Worm (Caenorhabditis elegans) whole organism, late embryonic: Measurements from ENCODE around the gene Y105C5A.1270.
"Not testable (repeated sequence)": the region's sequence is repeated elsewhere in the genome, so short reads cannot be mapped to it uniquely, and the experiment has no call there.

Experiments
- C08G9.2 ChIP-seq: sonication (generic microtip); optimal IDR thresholded peaks from 2 replicates; lab custom pipeline; 2016; ENCODE audit warnings: mild to moderate bottlenecking, missing genetic modification characterization, moderate library complexity, missing compliant biosample characterization
- F13H6.1 ChIP-seq: sonication (generic microtip); optimal IDR thresholded peaks from 2 replicates; lab custom pipeline; 2016; ENCODE audit warnings: missing genetic modification characterization, missing compliant biosample characterization
- T23F11.4 ChIP-seq: fragments of 200-800 bp; sonication (Bioruptor generic); optimal IDR thresholded peaks from 2 replicates; lab custom pipeline; 2018; ENCODE audit warnings: mild to moderate bottlenecking, missing genetic modification characterization, missing compliant biosample characterization
- ama-1 ChIP-seq: fragments of 150-350 bp; optimal IDR thresholded peaks from 2 replicates; lab custom pipeline; 2014
- ceh-24 ChIP-seq: sonication (generic microtip); optimal IDR thresholded peaks from 2 replicates; lab custom pipeline; 2016; ENCODE audit warnings: mild to moderate bottlenecking, missing genetic modification characterization, missing compliant biosample characterization
- ceh-34 ChIP-seq: sonication (generic microtip); optimal IDR thresholded peaks from 2 replicates; lab custom pipeline; 2016; ENCODE audit warnings: mild to moderate bottlenecking, missing genetic modification characterization, missing compliant biosample characterization
- ceh-6 ChIP-seq: fragments of 200-800 bp; sonication (Bioruptor generic); optimal IDR thresholded peaks from 2 replicates; lab custom pipeline; 2018; ENCODE audit warnings: mild to moderate bottlenecking, missing genetic modification characterization, missing compliant biosample characterization
- ceh-9 ChIP-seq: sonication (generic microtip); optimal IDR thresholded peaks from 2 replicates; lab custom pipeline; 2016; ENCODE audit warnings: mild to moderate bottlenecking, missing genetic modification characterization, inconsistent platforms, missing compliant biosample characterization
- che-1 ChIP-seq: sonication (generic microtip); optimal IDR thresholded peaks from 2 replicates; lab custom pipeline; 2016; ENCODE audit warnings: mild to moderate bottlenecking, missing genetic modification characterization, missing compliant biosample characterization
- dve-1 ChIP-seq: sonication (generic microtip); optimal IDR thresholded peaks from 2 replicates; lab custom pipeline; 2017; ENCODE audit warnings: antibody characterized with exemption, mild to moderate bottlenecking, missing genetic modification characterization, missing compliant biosample characterization
- ets-4 ChIP-seq: sonication (generic microtip); optimal IDR thresholded peaks from 2 replicates; lab custom pipeline; 2016; ENCODE audit warnings: missing genetic modification characterization, missing compliant biosample characterization
- fkh-10 ChIP-seq: fragments of 150-350 bp; optimal IDR thresholded peaks from 2 replicates; lab custom pipeline; 2014; ENCODE audit warnings: missing biosample characterization, missing genetic modification reagents, missing genetic modification characterization
- fkh-6 ChIP-seq: sonication (generic microtip); optimal IDR thresholded peaks from 2 replicates; lab custom pipeline; 2016; ENCODE audit warnings: missing genetic modification characterization, missing compliant biosample characterization
- gmeb-2 ChIP-seq: sonication (generic microtip); optimal IDR thresholded peaks from 2 replicates; lab custom pipeline; 2016; ENCODE audit warnings: missing genetic modification characterization, inconsistent platforms, missing compliant biosample characterization
- hlh-13 ChIP-seq: fragments of 200-800 bp; sonication (Bioruptor generic); optimal IDR thresholded peaks from 2 replicates; lab custom pipeline; 2018; ENCODE audit warnings: mild to moderate bottlenecking, missing genetic modification characterization, missing compliant biosample characterization
- hlh-15 ChIP-seq: sonication (generic microtip); optimal IDR thresholded peaks from 2 replicates; lab custom pipeline; 2016; ENCODE audit warnings: missing genetic modification characterization, missing compliant biosample characterization
- hlh-30 ChIP-seq: sonication (generic microtip); optimal IDR thresholded peaks from 2 replicates; lab custom pipeline; 2017; ENCODE audit warnings: antibody characterized with exemption, missing genetic modification characterization, missing compliant biosample characterization; ENCODE audit not compliant: insufficient read depth
- hlh-8 ChIP-seq: sonication (generic microtip); optimal IDR thresholded peaks from 2 replicates; lab custom pipeline; 2016; ENCODE audit warnings: missing genotype, missing genetic modification characterization, missing compliant biosample characterization
- lin-11 ChIP-seq: fragments of 200-800 bp; sonication (Bioruptor generic); optimal IDR thresholded peaks from 2 replicates; lab custom pipeline; 2018; ENCODE audit warnings: mild to moderate bottlenecking, missing genetic modification characterization, missing compliant biosample characterization
- madf-2 ChIP-seq: sonication (generic microtip); optimal IDR thresholded peaks from 2 replicates; lab custom pipeline; 2017; ENCODE audit warnings: missing genetic modification characterization, missing compliant biosample characterization
- nhr-11 ChIP-seq: fragments of 150-350 bp; optimal IDR thresholded peaks from 2 replicates; lab custom pipeline; 2014; ENCODE audit warnings: missing biosample characterization, missing genetic modification characterization
- odd-2 ChIP-seq: sonication (generic microtip); optimal IDR thresholded peaks from 2 replicates; lab custom pipeline; 2017; ENCODE audit warnings: antibody characterized with exemption, mild to moderate bottlenecking, missing genetic modification characterization, missing compliant biosample characterization
- pha-4 ChIP-seq: fragments of 150-350 bp; optimal IDR thresholded peaks from 2 replicates; lab custom pipeline; 2018; ENCODE audit warnings: missing biosample characterization, missing genetic modification reagents, missing genetic modification characterization
- sox-2 ChIP-seq: fragments of 200-800 bp; sonication (Bioruptor generic); IDR thresholded peaks from 2 replicates; pipeline ENCODE4 v1.3.6; 2022; ENCODE audit warnings: missing genetic modification reagents, missing genetic modification characterization, missing compliant biosample characterization
- syd-9 ChIP-seq: sonication (generic microtip); optimal IDR thresholded peaks from 2 replicates; lab custom pipeline; 2016; ENCODE audit warnings: mild to moderate bottlenecking, missing genetic modification characterization, moderate library complexity, missing compliant biosample characterization
- unc-3 ChIP-seq, 2 experiments: fragments of 200-800 bp in 1 of 2; sonication (Bioruptor generic) in 1 of 2; sonication (generic microtip) in 1 of 2; conservative IDR thresholded peaks in 1 of 2; optimal IDR thresholded peaks in 1 of 2; 2 replicates each; pipeline versions ENCODE4 v1.3.6 to Lab custom; 2016 to 2022; ENCODE audit warnings: missing compliant biosample characterization in 2 of 2, missing genetic modification characterization in 2 of 2, missing genetic modification reagents in 1 of 2
- unc-42 ChIP-seq: sonication (generic microtip); optimal IDR thresholded peaks from 2 replicates; lab custom pipeline; 2016; ENCODE audit warnings: missing genotype, missing genetic modification characterization, missing compliant biosample characterization
- unc-55 ChIP-seq: sonication (generic microtip); optimal IDR thresholded peaks from 2 replicates; lab custom pipeline; 2017; ENCODE audit warnings: missing biosample characterization, missing genetic modification reagents, missing genetic modification characterization
- zip-5 ChIP-seq: sonication (generic microtip); optimal IDR thresholded peaks from 2 replicates; lab custom pipeline; 2016; ENCODE audit warnings: missing genetic modification characterization, missing compliant biosample characterization
- ztf-16 ChIP-seq: sonication (generic microtip); optimal IDR thresholded peaks from 2 replicates; lab custom pipeline; 2017; ENCODE audit warnings: missing genetic modification characterization, missing compliant biosample characterization

Y105C5A.1270 gene

DNA sequence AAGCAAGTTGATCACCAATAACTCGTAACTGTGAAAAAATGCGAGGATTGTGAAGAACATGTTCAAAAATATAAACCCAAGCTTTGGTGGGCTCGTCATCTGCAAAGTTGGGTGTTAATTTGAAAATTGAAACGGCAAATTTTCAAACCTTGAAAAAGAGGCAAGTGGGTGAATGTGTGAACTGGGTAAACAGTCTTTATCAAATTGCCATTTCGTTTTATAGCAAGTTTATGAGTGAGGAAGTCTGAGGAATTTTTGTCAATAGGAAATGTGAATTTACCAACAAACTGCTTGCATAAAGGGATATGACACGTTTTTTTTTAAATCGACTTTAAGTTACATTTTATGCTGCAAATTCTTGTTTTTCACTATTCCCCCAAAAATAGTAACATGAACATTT, at the start of gene Y105C5A.1270:
TSS of gene Y105C5A.1270 (minus strand) at position 101 of the 400 bp plus-strand sequence.
- TF ChIP-seq odd-2 (tag; lab: Kevin White, UChicago) (no peak), fkh-10 (GFP tag; lab: Kevin White, UChicago) (no peak), hlh-13 (GFP tag; lab: Kevin White, UChicago) (no peak), lin-11 (tag; lab: Kevin White, UChicago) (no peak), T23F11.4 (GFP tag; lab: Kevin White, UChicago) (no peak), syd-9 (no peak), ceh-6 (GFP tag; lab: Kevin White, UChicago) (no peak), pha-4 (tag; lab: Kevin White, UChicago) (no peak), dve-1 (no peak), ztf-16 (tag; lab: Kevin White, UChicago) (no peak), fkh-6 (tag; lab: Kevin White, UChicago) (no peak), che-1 (tag; lab: Kevin White, UChicago) (no peak), hlh-30 (tag; lab: Kevin White, UChicago) (no peak), C08G9.2 (tag; lab: Kevin White, UChicago) (no peak), unc-42 (no peak)

DNA sequence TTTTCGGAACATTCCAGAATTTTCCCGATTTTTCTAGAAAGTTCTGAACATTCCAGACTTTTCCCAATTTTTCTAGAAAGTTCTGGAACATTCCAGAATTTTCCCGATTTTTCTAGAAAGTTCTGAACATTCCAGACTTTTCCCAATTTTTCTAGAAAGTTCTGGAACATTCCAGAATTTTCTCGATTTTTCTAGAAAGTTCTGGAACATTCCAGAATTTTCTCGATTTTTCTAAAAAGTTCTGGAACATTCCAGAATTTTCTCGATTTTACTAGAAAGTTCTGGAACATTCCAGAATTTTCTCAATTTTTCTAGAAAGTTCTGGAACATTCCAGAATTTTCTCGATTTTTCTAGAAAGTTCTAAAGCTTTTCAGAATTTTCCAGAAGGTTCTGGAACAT, 49.4 kb upstream of the Y105C5A.1270 start:
- TF ChIP-seq unc-3 (GFP tag; conservative IDR thresholded peaks at IDR 0.05; lab: Robert Waterston, UW) = peak; percentile 59; the same call in 1 of the 2 replicates
- TF ChIP-seq unc-3 (tag; optimal IDR thresholded peaks at IDR 0.05; lab: Kevin White, UChicago) = not testable (repeated sequence)

DNA sequence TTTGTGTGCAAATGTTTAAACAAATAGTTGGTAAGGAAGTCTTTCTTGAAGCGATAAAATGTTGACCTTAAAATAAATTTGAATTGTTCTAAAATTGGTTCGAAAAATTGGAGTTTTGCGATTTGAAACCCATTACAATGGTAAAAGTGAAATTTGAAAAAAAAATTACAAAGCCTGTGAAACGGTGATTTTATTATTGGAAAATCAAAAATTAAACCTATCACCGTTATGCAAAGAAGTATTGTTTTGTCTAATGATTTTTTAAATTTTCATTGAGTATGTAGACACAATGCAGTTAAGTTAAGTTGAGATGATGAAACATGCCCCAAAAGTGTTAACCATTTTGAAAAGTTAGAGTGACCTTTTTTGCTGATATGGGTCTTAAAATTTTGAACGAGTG, 48.4 kb upstream of the Y105C5A.1270 start:
- no peak for TF ChIP-seq hlh-30 (tag; lab: Kevin White, UChicago)
- no peak for TF ChIP-seq gmeb-2 (tag; lab: Kevin White, UChicago)
- no peak for TF ChIP-seq ceh-24 (tag; lab: Kevin White, UChicago)
- TF ChIP-seq ztf-16 (tag; lab: Kevin White, UChicago) = no peak
- no peak for TF ChIP-seq sox-2 (GFP tag; lab: Robert Waterston, UW)
- TF ChIP-seq hlh-15 (tag; lab: Kevin White, UChicago) = no peak
- TF ChIP-seq fkh-6 (tag; lab: Kevin White, UChicago) = no peak
- TF ChIP-seq odd-2 (tag; lab: Kevin White, UChicago) = no peak
- no peak for TF ChIP-seq ceh-34
- no peak for TF ChIP-seq ceh-9 (tag; lab: Kevin White, UChicago)
- no peak for TF ChIP-seq nhr-11 (tag; lab: Kevin White, UChicago)
- TF ChIP-seq ama-1 (lab: Kevin White, UChicago) = no peak
- TF ChIP-seq hlh-8 (tag; lab: Kevin White, UChicago) = no peak

DNA sequence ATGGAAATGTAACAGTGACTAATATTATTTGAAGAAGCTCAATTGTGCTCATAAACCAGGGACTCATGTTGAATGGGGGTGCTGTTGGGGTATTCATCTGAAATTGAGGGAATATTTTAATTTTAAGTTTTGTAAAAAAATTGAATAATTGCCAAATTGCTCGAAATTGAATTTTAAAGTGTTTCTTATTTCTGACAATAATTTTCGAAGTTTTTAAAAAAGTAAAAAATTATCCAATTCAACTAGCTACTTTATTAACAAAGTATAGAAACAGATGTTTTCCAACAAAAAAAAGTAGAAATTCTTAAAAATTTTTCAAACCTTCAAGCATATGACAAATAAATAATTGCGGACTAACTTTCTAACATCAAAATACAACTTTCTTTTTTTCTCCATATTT, 47.7 kb upstream of the Y105C5A.1270 start, which contains the start of gene srv-14:
TSS of gene srv-14 (minus strand) at position 101 of the 400 bp plus-strand sequence.
- no peak for TF ChIP-seq unc-42
- TF ChIP-seq unc-55 (GFP tag; lab: Kevin White, UChicago) = no peak
- TF ChIP-seq madf-2 (tag; lab: Kevin White, UChicago) = no peak
- no peak for TF ChIP-seq ceh-9 (tag; lab: Kevin White, UChicago)
- no peak for TF ChIP-seq T23F11.4 (GFP tag; lab: Kevin White, UChicago)
- TF ChIP-seq gmeb-2 (tag; lab: Kevin White, UChicago) = no peak
- TF ChIP-seq zip-5 (tag; lab: Kevin White, UChicago) = no peak
- no peak for TF ChIP-seq ceh-6 (GFP tag; lab: Kevin White, UChicago)
- TF ChIP-seq ets-4 (tag; lab: Kevin White, UChicago) = no peak
- TF ChIP-seq, all 69 proteins: peak for 0

DNA sequence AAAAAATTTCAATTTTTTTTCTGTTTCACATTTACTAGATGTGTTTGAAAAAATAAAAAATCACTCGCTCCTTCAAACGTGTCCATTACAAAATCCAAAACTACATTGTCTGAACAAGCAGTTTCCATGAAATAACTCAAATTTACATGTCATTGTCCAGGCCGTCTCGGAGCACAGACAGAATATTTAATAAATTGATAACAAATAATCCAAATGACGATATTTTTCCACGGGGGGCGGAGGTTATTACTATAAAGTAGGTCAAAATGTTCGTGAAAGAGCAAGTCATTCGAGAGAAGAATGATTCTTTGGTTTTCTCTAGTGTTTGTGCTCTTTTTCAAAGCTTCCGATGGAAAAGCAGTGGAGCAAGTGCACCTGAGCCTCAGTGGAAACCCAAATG, 37.5 kb upstream of the Y105C5A.1270 start, which contains the start of gene Y105C5B.3:
TSS of gene Y105C5B.3 (plus strand) at position 301 of the 400 bp plus-strand sequence.
- TF ChIP-seq ceh-24 (tag; lab: Kevin White, UChicago) = no peak
- TF ChIP-seq F13H6.1 (tag; lab: Kevin White, UChicago) = no peak
- TF ChIP-seq pha-4 (tag; lab: Kevin White, UChicago) = no peak
- no peak for TF ChIP-seq unc-55 (GFP tag; lab: Kevin White, UChicago)
- TF ChIP-seq unc-3 (GFP tag; conservative IDR thresholded peaks at IDR 0.05; lab: Robert Waterston, UW) = no peak
- no peak for TF ChIP-seq unc-3 (tag; optimal IDR thresholded peaks at IDR 0.05; lab: Kevin White, UChicago)
- TF ChIP-seq hlh-15 (tag; lab: Kevin White, UChicago) = no peak
